Worm (Caenorhabditis elegans) whole organism, L3 larva: ENCODE data around the gene par-2.

ENCODE experiments used
- aly-2 ChIP-seq: fragments of 150-350 bp; optimal IDR thresholded peaks from 2 replicates; lab custom pipeline; 2014; ENCODE audit warnings: missing biosample characterization, missing genetic modification characterization
- ceh-82 ChIP-seq: fragments of 150-350 bp; optimal IDR thresholded peaks from 2 replicates; lab custom pipeline; 2014; ENCODE audit warnings: missing biosample characterization, missing genetic modification characterization
- elt-3 ChIP-seq, 3 experiments: fragments of 150-350 bp in 1 of 3; sonication (generic microtip) in 2 of 3; optimal IDR thresholded peaks; 2 replicates in 2 of 3; 4 replicates in 1 of 3; lab custom pipeline; 2014 to 2017; ENCODE audit warnings: missing biosample characterization in 3 of 3, missing genetic modification characterization in 3 of 3
- fos-1 ChIP-seq: fragments of 150-350 bp; optimal IDR thresholded peaks from 2 replicates; lab custom pipeline; 2014; ENCODE audit warnings: missing biosample characterization, missing genetic modification characterization
- lin-15B ChIP-seq: fragments of 150-350 bp; optimal IDR thresholded peaks from 2 replicates; lab custom pipeline; 2014; ENCODE audit warnings: missing biosample characterization, missing genetic modification characterization
- nhr-67 ChIP-seq: fragments of 150-350 bp; optimal IDR thresholded peaks from 2 replicates; lab custom pipeline; 2014; ENCODE audit warnings: missing biosample characterization, missing genetic modification characterization
- pqm-1 ChIP-seq: fragments of 150-350 bp; optimal IDR thresholded peaks from 2 replicates; lab custom pipeline; 2017; ENCODE audit warnings: missing biosample characterization, missing genetic modification characterization, inconsistent platforms
- unc-39 ChIP-seq: sonication (generic microtip); optimal IDR thresholded peaks from 4 replicates; lab custom pipeline; 2017; ENCODE audit warnings: missing biosample characterization, missing genetic modification characterization
- unc-62 ChIP-seq: fragments of 150-350 bp; sonication (generic microtip); optimal IDR thresholded peaks from 4 replicates; lab custom pipeline; 2014; ENCODE audit warnings: missing biosample characterization, missing genetic modification reagents, missing genetic modification characterization

- no peak for TF ChIP-seq fos-1
- TF ChIP-seq aly-2 (tag; lab: Kevin White, UChicago) = no peak
- no peak for TF ChIP-seq unc-62
- TF ChIP-seq lin-15B (tag; lab: Kevin White, UChicago) = no peak
- TF ChIP-seq ceh-82 = no peak
- TF ChIP-seq unc-39 = no peak
- TF ChIP-seq elt-3 (tag; optimal IDR thresholded peaks at IDR 0.05; lab: Kevin White, UChicago) = no peak
- TF ChIP-seq pqm-1 = no peak
- TF ChIP-seq nhr-67 (tag; lab: Kevin White, UChicago) = no peak
These were observed 7.0 kb upstream of the par-2 start for ce11 chrIII:1074152-1074551.
